Fruit fly (Drosophila melanogaster) whole organism, embryonic: Measurements from ENCODE around the gene ver.

ENCODE experiments used
- Adf1 ChIP-seq: fragments of 200-800 bp; sonication (Bioruptor generic); IDR thresholded peaks from 2 replicates; pipeline ENCODE4 v1.3.6; 2022; ENCODE audit warnings: missing biosample characterization, missing genetic modification characterization
- CG10209 ChIP-seq: fragments of 200-800 bp; sonication (Bioruptor generic); optimal IDR thresholded peaks from 3 replicates; lab custom pipeline; 2017; ENCODE audit warnings: missing biosample characterization, mild to moderate bottlenecking, missing genetic modification characterization, missing genetic modification reagents
- CG10462 ChIP-seq: fragments of 200-800 bp; sonication (Bioruptor generic); optimal IDR thresholded peaks from 2 replicates; lab custom pipeline; 2016; ENCODE audit warnings: missing biosample characterization, missing genetic modification characterization
- CG10654 ChIP-seq: fragments of 200-800 bp; sonication (Bioruptor generic); optimal IDR thresholded peaks from 2 replicates; lab custom pipeline; 2016; ENCODE audit warnings: missing biosample characterization, missing genetic modification characterization
- CG1233 ChIP-seq: fragments of 200-800 bp; sonication (Bioruptor generic); optimal IDR thresholded peaks from 4 replicates; lab custom pipeline; 2018; ENCODE audit warnings: missing biosample characterization, mild to moderate bottlenecking, missing genetic modification characterization
- CG18262 ChIP-seq: fragments of 200-800 bp; optimal IDR thresholded peaks from 3 replicates; lab custom pipeline; 2019; ENCODE audit warnings: missing biosample characterization, mild to moderate bottlenecking, missing genetic modification characterization, moderate library complexity
- CG1832 ChIP-seq: fragments of 200-800 bp; sonication (Bioruptor generic); optimal IDR thresholded peaks from 2 replicates; lab custom pipeline; 2017; ENCODE audit warnings: missing biosample characterization, mild to moderate bottlenecking, missing genetic modification characterization, inconsistent platforms
- CG18764 ChIP-seq: fragments of 200-800 bp; sonication (Bioruptor generic); optimal IDR thresholded peaks from 3 replicates; lab custom pipeline; 2016; ENCODE audit warnings: missing biosample characterization, missing genetic modification characterization
- CG32767 ChIP-seq: fragments of 200-800 bp; sonication (Bioruptor generic); IDR thresholded peaks from 2 replicates; pipeline ENCODE4 v1.3.6; 2022; ENCODE audit warnings: missing biosample characterization, missing genetic modification characterization
- CG33213 ChIP-seq: fragments of 200-800 bp; sonication (Bioruptor generic); optimal IDR thresholded peaks from 3 replicates; lab custom pipeline; 2016; ENCODE audit warnings: missing biosample characterization, missing genetic modification characterization
- CG3838 ChIP-seq: fragments of 200-800 bp; sonication (Bioruptor generic); optimal IDR thresholded peaks from 3 replicates; lab custom pipeline; 2016; ENCODE audit warnings: missing biosample characterization, missing genetic modification characterization
- CG4282 ChIP-seq: fragments of 200-800 bp; sonication (Bioruptor generic); optimal IDR thresholded peaks from 2 replicates; lab custom pipeline; 2016; ENCODE audit warnings: missing biosample characterization, missing genetic modification characterization
- CG4424 ChIP-seq: fragments of 200-800 bp; sonication (Bioruptor generic); optimal IDR thresholded peaks from 3 replicates; lab custom pipeline; 2016; ENCODE audit warnings: missing biosample characterization, missing genetic modification characterization
- CG6765 ChIP-seq: fragments of 200-800 bp; sonication (Bioruptor generic); optimal IDR thresholded peaks from 3 replicates; lab custom pipeline; 2017; ENCODE audit warnings: missing biosample characterization, mild to moderate bottlenecking, missing genetic modification characterization
- CG7963 ChIP-seq: fragments of 200-800 bp; sonication (Bioruptor generic); IDR thresholded peaks from 3 replicates; pipeline ENCODE4 v1.3.6; 2022; ENCODE audit warnings: missing biosample characterization, missing genetic modification characterization; ENCODE audit not compliant: partially characterized antibody
- CG7987 ChIP-seq: fragments of 200-800 bp; sonication (Bioruptor generic); optimal IDR thresholded peaks from 2 replicates; lab custom pipeline; 2018; ENCODE audit warnings: missing biosample characterization, mild to moderate bottlenecking, missing genetic modification characterization, moderate library complexity
- CG8478 ChIP-seq: fragments of >200 bp; optimal IDR thresholded peaks from 2 replicates; lab custom pipeline; 2018
- CTCF ChIP-seq: fragments of 200-800 bp; sonication (Bioruptor generic); optimal IDR thresholded peaks from 2 replicates; lab custom pipeline; 2017; ENCODE audit warnings: missing biosample characterization, mild to moderate bottlenecking, missing genetic modification characterization, moderate library complexity
- CkIIα-i1 ChIP-seq: fragments of 200-800 bp; sonication (Bioruptor generic); IDR thresholded peaks from 2 replicates; pipeline ENCODE4 v1.3.6; 2022; ENCODE audit warnings: missing biosample characterization, missing genetic modification characterization
- Dbx ChIP-seq: fragments of 200-800 bp; sonication (Bioruptor generic); IDR thresholded peaks from 3 replicates; pipeline ENCODE4 v1.3.6; 2022; ENCODE audit warnings: missing biosample characterization, missing genetic modification characterization
- Doc3 ChIP-seq: fragments of 200-800 bp; sonication (Bioruptor generic); IDR thresholded peaks from 3 replicates; pipeline ENCODE4 v1.3.6; 2022; ENCODE audit warnings: missing biosample characterization, missing genetic modification characterization; ENCODE audit not compliant: partially characterized antibody
- Ets97D ChIP-seq: fragments of 200-800 bp; sonication (Bioruptor generic); optimal IDR thresholded peaks from 3 replicates; lab custom pipeline; 2016; ENCODE audit warnings: missing biosample characterization, missing genetic modification characterization
- Gsc ChIP-seq: fragments of 200-800 bp; sonication (Bioruptor generic); IDR thresholded peaks from 2 replicates; pipeline ENCODE4 v1.3.6; 2022; ENCODE audit warnings: missing biosample characterization, missing genetic modification characterization
- Kr ChIP-seq: fragments of 200-800 bp; sonication (Bioruptor generic); optimal IDR thresholded peaks from 2 replicates; lab custom pipeline; 2017; ENCODE audit warnings: missing biosample characterization, mild to moderate bottlenecking, missing genetic modification characterization
- Lhr ChIP-seq: fragments of 200-800 bp; sonication (Bioruptor generic); optimal IDR thresholded peaks from 3 replicates; lab custom pipeline; 2017; ENCODE audit warnings: mild to moderate bottlenecking, missing biosample characterization, missing genetic modification reagents, missing genetic modification characterization
- Myb ChIP-seq: fragments of 200-800 bp; sonication (Bioruptor generic); optimal IDR thresholded peaks from 2 replicates; lab custom pipeline; 2016; ENCODE audit warnings: missing biosample characterization, missing genetic modification characterization
- NC2β ChIP-seq: fragments of 200-800 bp; sonication (Bioruptor generic); optimal IDR thresholded peaks from 2 replicates; lab custom pipeline; 2016; ENCODE audit warnings: missing biosample characterization, missing genetic modification characterization
- NFAT ChIP-seq: fragments of 200-800 bp; sonication (Bioruptor generic); IDR thresholded peaks from 2 replicates; pipeline ENCODE4 v1.3.6; 2022; ENCODE audit warnings: missing biosample characterization, missing genetic modification characterization
- Neu2 ChIP-seq: fragments of 200-800 bp; sonication (Bioruptor generic); optimal IDR thresholded peaks from 3 replicates; lab custom pipeline; 2016; ENCODE audit warnings: missing biosample characterization, missing genetic modification characterization, borderline replicate concordance
- Oaz ChIP-seq: fragments of 200-800 bp; sonication (Bioruptor generic); IDR thresholded peaks from 2 replicates; pipeline ENCODE4 v1.3.6; 2022; ENCODE audit warnings: missing biosample characterization, missing genetic modification characterization
- Sin3A ChIP-seq: fragments of >200 bp; optimal IDR thresholded peaks from 2 replicates; lab custom pipeline; 2018
- ato ChIP-seq: fragments of 200-800 bp; sonication (Bioruptor generic); IDR thresholded peaks from 2 replicates; pipeline ENCODE4 v1.3.6; 2022; ENCODE audit warnings: missing biosample characterization, missing genetic modification characterization; ENCODE audit not compliant: partially characterized antibody
- br ChIP-seq: fragments of >200 bp; optimal IDR thresholded peaks from 2 replicates; lab custom pipeline; 2017
- caup ChIP-seq: fragments of 200-800 bp; sonication (Bioruptor generic); optimal IDR thresholded peaks from 3 replicates; lab custom pipeline; 2017; ENCODE audit warnings: missing biosample characterization, mild to moderate bottlenecking, missing genetic modification characterization, moderate library complexity; ENCODE audit not compliant: severe bottlenecking
- chinmo ChIP-seq: fragments of 200-800 bp; sonication (Bioruptor generic); IDR thresholded peaks from 4 replicates; pipeline ENCODE4 v1.3.6; 2022; ENCODE audit warnings: missing biosample characterization, missing genetic modification characterization; ENCODE audit not compliant: partially characterized antibody
- croc ChIP-seq: fragments of 200-800 bp; sonication (Bioruptor generic); conservative IDR thresholded peaks from 3 replicates; pipeline ENCODE4 v1.3.6; 2022; ENCODE audit warnings: missing biosample characterization, missing genetic modification characterization
- dati ChIP-seq: fragments of 200-800 bp; sonication (Bioruptor generic); IDR thresholded peaks from 2 replicates; pipeline ENCODE4 v1.3.6; 2022; ENCODE audit warnings: missing biosample characterization, missing genetic modification characterization
- ems ChIP-seq: fragments of 200-800 bp; sonication (Bioruptor generic); optimal IDR thresholded peaks from 3 replicates; lab custom pipeline; 2016; ENCODE audit warnings: missing biosample characterization, missing genetic modification characterization
- en ChIP-seq: fragments of 200-800 bp; sonication (Bioruptor generic); optimal IDR thresholded peaks from 2 replicates; lab custom pipeline; 2016; ENCODE audit warnings: missing biosample characterization, missing genetic modification characterization
- exex ChIP-seq: fragments of 200-800 bp; sonication (Bioruptor generic); optimal IDR thresholded peaks from 4 replicates; lab custom pipeline; 2018; ENCODE audit warnings: missing biosample characterization, mild to moderate bottlenecking, missing genetic modification characterization, moderate library complexity
- gro ChIP-seq: fragments of 200-800 bp; sonication (Bioruptor generic); optimal IDR thresholded peaks from 2 replicates; lab custom pipeline; 2016; ENCODE audit warnings: missing biosample characterization, missing genetic modification characterization
- hb ChIP-seq: fragments of 200-800 bp; sonication (Bioruptor generic); IDR thresholded peaks from 3 replicates; pipeline ENCODE4 v1.3.6; 2022; ENCODE audit warnings: missing biosample characterization, missing genetic modification characterization; ENCODE audit not compliant: partially characterized antibody
- hth ChIP-seq: fragments of >200 bp; optimal IDR thresholded peaks from 2 replicates; lab custom pipeline; 2017; ENCODE audit warnings: inconsistent platforms
- insv ChIP-seq, 2 experiments: fragments of 200-800 bp; sonication (Bioruptor generic); optimal IDR thresholded peaks; 3 replicates each; lab custom pipeline; 2016 to 2018; ENCODE audit warnings: missing biosample characterization in 2 of 2, missing genetic modification characterization in 2 of 2
- jigr1 ChIP-seq: fragments of 200-800 bp; sonication (Bioruptor generic); IDR thresholded peaks from 3 replicates; pipeline ENCODE4 v1.3.6; 2022; ENCODE audit warnings: missing biosample characterization, missing genetic modification characterization
- phol ChIP-seq: fragments of 200-800 bp; sonication (Bioruptor generic); optimal IDR thresholded peaks from 3 replicates; lab custom pipeline; 2018; ENCODE audit warnings: missing biosample characterization, mild to moderate bottlenecking, missing genetic modification characterization, moderate library complexity
- sd ChIP-seq: fragments of 200-800 bp; sonication (Bioruptor generic); optimal IDR thresholded peaks from 3 replicates; lab custom pipeline; 2018; ENCODE audit warnings: missing biosample characterization, mild to moderate bottlenecking, missing genetic modification characterization, moderate library complexity
- sim ChIP-seq: fragments of 200-800 bp; sonication (Bioruptor generic); IDR thresholded peaks from 2 replicates; pipeline ENCODE4 v1.3.6; 2022; ENCODE audit warnings: missing biosample characterization, missing genetic modification characterization
- sima ChIP-seq: fragments of 200-800 bp; sonication (Bioruptor generic); optimal IDR thresholded peaks from 2 replicates; lab custom pipeline; 2016; ENCODE audit warnings: missing biosample characterization, missing genetic modification characterization
- sqz ChIP-seq: fragments of 200-800 bp; sonication (Bioruptor generic); optimal IDR thresholded peaks from 3 replicates; lab custom pipeline; 2018; ENCODE audit warnings: missing biosample characterization, mild to moderate bottlenecking, missing genetic modification characterization
- sr ChIP-seq: fragments of 200-800 bp; sonication (Bioruptor generic); IDR thresholded peaks from 3 replicates; pipeline ENCODE4 v1.3.6; 2022; ENCODE audit warnings: missing biosample characterization, missing genetic modification characterization
- sug ChIP-seq: fragments of 200-800 bp; optimal IDR thresholded peaks from 2 replicates; lab custom pipeline; 2019; ENCODE audit warnings: missing biosample characterization, mild to moderate bottlenecking, missing genetic modification characterization, moderate library complexity
- trh ChIP-seq: fragments of 200-800 bp; sonication (Bioruptor generic); optimal IDR thresholded peaks from 2 replicates; lab custom pipeline; 2016; ENCODE audit warnings: missing biosample characterization, missing genetic modification characterization
- zf30C ChIP-seq: fragments of 200-800 bp; sonication (Bioruptor generic); optimal IDR thresholded peaks from 3 replicates; lab custom pipeline; 2018; ENCODE audit warnings: missing biosample characterization, mild to moderate bottlenecking, missing genetic modification characterization

ver gene

dm6 chr3L:12501249-12501648 lies 22.5 kb upstream of the ver start, which contains the start of the genes CG10638 and CG10681 (continued):
- TF ChIP-seq sr (no peak), ems (no peak), Lhr (GFP tag; lab: Kevin White, UChicago) (peak; percentile 45), hth (lab: Kevin White, UChicago) (no peak), gro (GFP tag; lab: Kevin White, UChicago) (no peak), trh (GFP tag; lab: Kevin White, UChicago) (no peak), CG4282 (GFP tag; lab: Kevin White, UChicago) (no peak), sd (tag; lab: Kevin White, UChicago) (no peak), exex (tag; lab: Kevin White, UChicago) (peak; percentile 31), CG18262 (tag; lab: Kevin White, UChicago) (peak; percentile 49), Neu2 (no peak), Adf1 (GFP tag; lab: Robert Waterston, UW) (no peak), CG1832 (GFP tag; lab: Kevin White, UChicago) (no peak), Oaz (no peak), CG18764 (GFP tag; lab: Kevin White, UChicago) (peak; percentile 22), insv (GFP tag; optimal IDR thresholded peaks at IDR 0.05; lab: Kevin White, UChicago) (no peak), CG4424 (GFP tag; lab: Kevin White, UChicago) (peak; percentile 62), NFAT (GFP tag; lab: Robert Waterston, UW) (no peak), CG8478 (lab: Kevin White, UChicago) (no peak), sim (no peak), CTCF (GFP tag; lab: Kevin White, UChicago) (peak; percentile 2), phol (tag; lab: Kevin White, UChicago) (peak; percentile 61), dati (GFP tag; lab: Robert Waterston, UW) (no peak), CG7963 (GFP tag; lab: Robert Waterston, UW) (no peak), CG33213 (no peak), hb (GFP tag; lab: Robert Waterston, UW) (no peak), Sin3A (no peak), ato (no peak), CG7987 (GFP tag; lab: Kevin White, UChicago) (no peak), CG32767 (GFP tag; lab: Robert Waterston, UW) (no peak), sima (GFP tag; lab: Kevin White, UChicago) (no peak), sug (peak; percentile 40), zf30C (GFP tag; lab: Kevin White, UChicago) (no peak), CG6765 (GFP tag; lab: Kevin White, UChicago) (no peak), Doc3 (GFP tag; lab: Robert Waterston, UW) (no peak), Ets97D (peak; percentile 52), CG10654 (GFP tag; lab: Kevin White, UChicago) (peak; percentile 57), CG1233 (GFP tag; lab: Kevin White, UChicago) (no peak), jigr1 (GFP tag; lab: Robert Waterston, UW) (no peak), chinmo (no peak), Kr (GFP tag; lab: Kevin White, UChicago) (no peak), CG10462 (GFP tag; lab: Kevin White, UChicago) (no peak), caup (GFP tag; lab: Kevin White, UChicago) (no peak), br (lab: Kevin White, UChicago) (no peak), sqz (peak; percentile 97), en (GFP tag; lab: Kevin White, UChicago) (no peak), Gsc (no peak), CG10209 (peak; percentile 31), Myb (GFP tag; lab: Kevin White, UChicago) (peak; percentile 32), croc (GFP tag; lab: Robert Waterston, UW) (no peak), CG3838 (GFP tag; lab: Kevin White, UChicago) (no peak), CkIIα-i1 (no peak), NC2β (peak; percentile 28), Dbx (GFP tag; lab: Robert Waterston, UW) (no peak)
